Fruit fly (Drosophila melanogaster) S2 (cell line): Measurements from ENCODE around the gene CG7329.

Experiments used
- CG8478 ChIP-seq: fragments of >200 bp; optimal IDR thresholded peaks from 2 replicates; lab custom pipeline; 2018
- CTCF ChIP-seq, 2 experiments: fragments of >200 bp; optimal IDR thresholded peaks; 2 replicates each; lab custom pipeline; 2018

The CG7329 gene

DNA sequence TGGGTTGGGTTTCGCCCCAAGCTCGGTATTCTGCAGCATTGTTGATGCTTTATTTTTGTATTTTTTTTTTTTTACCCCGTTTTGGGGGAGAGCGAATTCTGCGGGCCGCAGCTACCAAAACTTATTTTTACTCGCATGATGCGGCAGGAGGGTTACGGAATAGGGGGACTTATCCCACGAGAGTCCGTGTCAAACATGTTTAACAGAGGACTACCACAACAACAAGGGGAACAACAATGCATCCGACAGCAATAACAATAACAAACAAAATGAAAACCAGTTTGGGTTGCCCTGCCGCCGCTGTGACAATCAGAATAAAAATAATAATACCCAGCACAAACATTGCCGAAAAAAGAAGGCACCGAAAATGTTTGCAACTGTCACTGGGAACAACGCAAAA, 25.2 kb downstream of the CG7329 start:
- TF ChIP-seq CG8478 (lab: Kevin White, UChicago) = no peak
- TF ChIP-seq CTCF (optimal IDR thresholded peaks at IDR 0.05; lab: Kevin White, UChicago) = no peak

DNA sequence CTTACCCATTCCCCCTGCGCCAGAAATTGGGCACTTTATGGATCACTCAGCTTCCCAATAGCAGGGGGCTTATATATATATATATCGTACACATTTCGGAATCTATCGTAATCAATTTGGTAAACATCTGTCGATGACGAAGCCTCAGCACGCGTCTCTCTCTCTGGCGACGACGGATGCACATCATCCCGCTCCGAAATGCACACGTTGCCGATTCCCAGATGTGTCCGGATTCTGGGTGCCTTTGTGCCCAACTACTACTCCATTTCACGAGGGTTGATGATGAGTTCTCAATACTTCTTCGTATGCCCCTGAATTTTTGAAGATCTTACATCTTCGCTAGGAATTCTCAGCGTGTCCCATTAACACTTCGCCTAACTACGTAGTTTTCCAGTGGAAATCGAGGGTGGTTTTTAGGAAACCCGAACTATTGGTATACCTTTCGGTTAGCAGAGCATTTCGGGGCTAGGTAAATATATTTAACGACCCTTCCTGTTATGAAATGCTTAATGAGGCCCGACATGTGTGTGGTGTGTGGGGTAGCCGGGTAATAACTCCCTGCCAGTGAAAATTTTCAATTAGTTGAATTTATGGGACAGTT, 29.5 kb downstream of the CG7329 start:
- TF ChIP-seq CTCF (optimal IDR thresholded peaks at IDR 0.05; lab: Kevin White, UChicago) = no peak
- no peak for TF ChIP-seq CG8478 (lab: Kevin White, UChicago)

DNA sequence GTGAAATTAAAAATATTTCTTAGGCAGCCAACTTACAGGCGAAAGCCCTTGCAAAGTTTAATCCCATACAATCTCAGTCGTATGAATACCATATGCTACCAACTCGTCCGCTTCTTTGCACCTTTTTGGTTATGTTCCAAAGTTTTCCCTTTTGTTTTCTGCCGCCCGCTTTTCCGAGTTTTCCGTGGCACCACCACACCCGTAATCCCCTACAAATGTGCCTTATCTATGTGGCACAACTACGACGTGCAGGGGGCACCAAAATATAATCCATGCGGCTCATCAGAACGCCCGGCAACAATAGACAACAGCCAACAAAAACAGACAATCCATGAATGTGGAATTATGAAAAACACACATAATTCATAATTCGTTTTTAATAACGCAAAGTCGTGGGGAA, 30.6 kb downstream of the CG7329 start:
- no peak for TF ChIP-seq CG8478 (lab: Kevin White, UChicago)
- no peak for TF ChIP-seq CTCF (optimal IDR thresholded peaks at IDR 0.05; lab: Kevin White, UChicago)

DNA sequence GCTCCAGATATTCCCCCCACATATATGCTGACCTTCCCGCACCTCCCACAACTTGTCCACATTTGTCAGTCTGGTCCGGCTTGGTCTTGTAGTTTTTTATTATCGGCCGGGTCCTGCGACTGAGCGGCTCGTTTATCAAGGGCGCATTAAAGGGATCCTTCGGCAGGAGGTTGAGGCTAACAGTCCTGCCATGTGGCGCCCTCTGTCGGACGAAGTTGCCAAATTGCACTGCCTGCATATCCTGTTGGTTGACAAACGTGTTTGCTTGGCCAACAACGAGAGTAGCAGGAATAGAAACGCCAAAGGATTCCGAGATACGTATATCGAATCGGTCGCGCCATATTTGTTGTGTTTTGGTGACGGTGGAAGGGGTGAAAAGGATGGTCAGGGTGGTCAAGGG, 34.7 kb downstream of the CG7329 start:
- TF ChIP-seq CG8478 (lab: Kevin White, UChicago) (no peak), CTCF (optimal IDR thresholded peaks at IDR 0.05; lab: Kevin White, UChicago) (peak; percentile 75 to 89)

DNA sequence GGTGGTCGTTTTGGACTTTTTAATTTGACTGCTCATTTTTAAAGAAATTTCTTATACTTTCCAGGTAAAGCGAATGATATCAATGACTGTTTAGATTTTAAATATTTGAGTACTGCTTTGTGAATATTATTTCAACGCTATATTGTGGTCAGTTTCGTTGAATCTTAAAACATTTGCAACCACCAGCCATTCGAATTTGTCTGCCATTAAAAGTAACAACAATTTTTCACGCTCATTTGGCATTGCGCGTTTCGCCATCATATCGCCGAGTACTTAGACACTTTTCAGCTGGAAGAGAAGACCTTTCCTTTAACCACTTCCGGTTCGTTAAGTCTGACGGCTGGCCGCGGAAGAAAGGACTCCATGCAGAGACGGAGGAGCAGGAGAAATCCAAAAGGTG, 56.7 kb downstream of the CG7329 start, which contains the start of gene CG34161:
Gene CG34161 (minus strand): TSS at position 101 of the 400 bp plus-strand sequence.
- TF ChIP-seq CG8478 (lab: Kevin White, UChicago) (no peak), CTCF (optimal IDR thresholded peaks at IDR 0.05; lab: Kevin White, UChicago) (no peak)

DNA sequence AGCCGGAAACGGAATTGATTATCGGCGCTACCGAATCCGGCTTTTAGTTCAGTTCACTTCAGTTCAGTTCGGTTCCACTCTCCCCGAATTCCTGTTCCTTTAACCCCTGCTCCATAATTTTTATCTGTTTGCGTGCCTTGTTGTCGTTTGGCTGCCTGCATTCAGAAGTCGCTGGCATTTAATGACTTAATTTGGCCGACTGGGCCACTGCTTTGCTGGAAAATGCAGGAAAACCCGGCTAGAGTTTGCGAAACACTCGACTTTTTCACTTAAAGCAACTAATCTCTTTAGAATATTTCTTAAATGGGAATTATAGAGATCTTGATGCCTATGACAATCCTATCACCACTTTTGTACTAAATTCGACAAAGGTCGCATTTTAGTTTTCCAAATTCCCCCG, 58.8 kb downstream of the CG7329 start, which contains the start of gene CG34160:
Gene CG34160 (plus strand): TSS at position 301 of the 400 bp plus-strand sequence.
- TF ChIP-seq CG8478 (lab: Kevin White, UChicago) (no peak), CTCF (optimal IDR thresholded peaks at IDR 0.05; lab: Kevin White, UChicago) (no peak)
